Worm (Caenorhabditis elegans) whole organism, late embryonic: ENCODE measurements around the gene cbp-1.

Experiments used
- C08G9.2 ChIP-seq: sonication (generic microtip); optimal IDR thresholded peaks from 2 replicates; lab custom pipeline; 2016; ENCODE audit warnings: mild to moderate bottlenecking, missing genetic modification characterization, moderate library complexity, missing compliant biosample characterization
- Y22D7AL.16 ChIP-seq: sonication (generic microtip); optimal IDR thresholded peaks from 2 replicates; lab custom pipeline; 2016; ENCODE audit warnings: missing genetic modification characterization, missing compliant biosample characterization
- ceh-14 ChIP-seq: sonication (generic microtip); optimal IDR thresholded peaks from 2 replicates; lab custom pipeline; 2016; ENCODE audit warnings: missing genotype, missing genetic modification characterization, missing compliant biosample characterization
- ceh-19 ChIP-seq: fragments of 200-800 bp; sonication (Bioruptor generic); optimal IDR thresholded peaks from 2 replicates; lab custom pipeline; 2018; ENCODE audit warnings: mild to moderate bottlenecking, missing genetic modification characterization, missing compliant biosample characterization
- ceh-2 ChIP-seq: sonication (generic microtip); optimal IDR thresholded peaks from 2 replicates; lab custom pipeline; 2016; ENCODE audit warnings: missing genotype, missing genetic modification characterization, missing compliant biosample characterization
- ceh-22 ChIP-seq: sonication (generic microtip); optimal IDR thresholded peaks from 2 replicates; lab custom pipeline; 2017; ENCODE audit warnings: missing biosample characterization, missing genetic modification characterization
- ceh-30 ChIP-seq: fragments of 150-350 bp; optimal IDR thresholded peaks from 2 replicates; lab custom pipeline; 2014; ENCODE audit warnings: missing biosample characterization, missing genetic modification characterization
- ceh-31 ChIP-seq: sonication (generic microtip); optimal IDR thresholded peaks from 2 replicates; lab custom pipeline; 2016; ENCODE audit warnings: missing genetic modification characterization, missing compliant biosample characterization
- ceh-34 ChIP-seq: sonication (generic microtip); optimal IDR thresholded peaks from 2 replicates; lab custom pipeline; 2016; ENCODE audit warnings: mild to moderate bottlenecking, missing genetic modification characterization, missing compliant biosample characterization
- ceh-45 ChIP-seq: fragments of 200-800 bp; sonication (Bioruptor generic); IDR thresholded peaks from 2 replicates; pipeline ENCODE4 v1.3.6; 2022; ENCODE audit warnings: missing genetic modification reagents, missing genetic modification characterization, missing compliant biosample characterization
- ceh-48 ChIP-seq: sonication (generic microtip); optimal IDR thresholded peaks from 2 replicates; lab custom pipeline; 2016; ENCODE audit warnings: missing genetic modification characterization, inconsistent platforms, missing compliant biosample characterization
- ceh-6 ChIP-seq: fragments of 200-800 bp; sonication (Bioruptor generic); optimal IDR thresholded peaks from 2 replicates; lab custom pipeline; 2018; ENCODE audit warnings: mild to moderate bottlenecking, missing genetic modification characterization, missing compliant biosample characterization
- dve-1 ChIP-seq: sonication (generic microtip); optimal IDR thresholded peaks from 2 replicates; lab custom pipeline; 2017; ENCODE audit warnings: antibody characterized with exemption, mild to moderate bottlenecking, missing genetic modification characterization, missing compliant biosample characterization
- elt-4 ChIP-seq: sonication (generic microtip); optimal IDR thresholded peaks from 2 replicates; lab custom pipeline; 2016; ENCODE audit warnings: missing genetic modification characterization, missing compliant biosample characterization
- ets-4 ChIP-seq: sonication (generic microtip); optimal IDR thresholded peaks from 2 replicates; lab custom pipeline; 2016; ENCODE audit warnings: missing genetic modification characterization, missing compliant biosample characterization
- gmeb-2 ChIP-seq: sonication (generic microtip); optimal IDR thresholded peaks from 2 replicates; lab custom pipeline; 2016; ENCODE audit warnings: missing genetic modification characterization, inconsistent platforms, missing compliant biosample characterization
- hlh-13 ChIP-seq: fragments of 200-800 bp; sonication (Bioruptor generic); optimal IDR thresholded peaks from 2 replicates; lab custom pipeline; 2018; ENCODE audit warnings: mild to moderate bottlenecking, missing genetic modification characterization, missing compliant biosample characterization
- hlh-15 ChIP-seq: sonication (generic microtip); optimal IDR thresholded peaks from 2 replicates; lab custom pipeline; 2016; ENCODE audit warnings: missing genetic modification characterization, missing compliant biosample characterization
- hlh-30 ChIP-seq: sonication (generic microtip); optimal IDR thresholded peaks from 2 replicates; lab custom pipeline; 2017; ENCODE audit warnings: antibody characterized with exemption, missing genetic modification characterization, missing compliant biosample characterization; ENCODE audit not compliant: insufficient read depth
- hlh-6 ChIP-seq: sonication (generic microtip); optimal IDR thresholded peaks from 2 replicates; lab custom pipeline; 2016; ENCODE audit warnings: missing genotype, missing genetic modification characterization, missing compliant biosample characterization
- hlh-8 ChIP-seq: sonication (generic microtip); optimal IDR thresholded peaks from 2 replicates; lab custom pipeline; 2016; ENCODE audit warnings: missing genotype, missing genetic modification characterization, missing compliant biosample characterization
- lim-6 ChIP-seq: sonication (generic microtip); optimal IDR thresholded peaks from 2 replicates; lab custom pipeline; 2016; ENCODE audit warnings: missing genetic modification characterization, missing compliant biosample characterization
- mec-3 ChIP-seq: sonication (generic microtip); optimal IDR thresholded peaks from 2 replicates; lab custom pipeline; 2016; ENCODE audit warnings: borderline replicate concordance, missing genetic modification characterization, missing compliant biosample characterization
- nfya-1 ChIP-seq: sonication (generic microtip); optimal IDR thresholded peaks from 2 replicates; lab custom pipeline; 2017; ENCODE audit warnings: missing genetic modification characterization, mild to moderate bottlenecking, missing compliant biosample characterization, antibody characterized with exemption, moderate library complexity
- nhr-11 ChIP-seq: fragments of 150-350 bp; optimal IDR thresholded peaks from 2 replicates; lab custom pipeline; 2014; ENCODE audit warnings: missing biosample characterization, missing genetic modification characterization
- npax-4 ChIP-seq: sonication (generic microtip); optimal IDR thresholded peaks from 2 replicates; lab custom pipeline; 2016; ENCODE audit warnings: missing genetic modification characterization, missing compliant biosample characterization
- odd-2 ChIP-seq: sonication (generic microtip); optimal IDR thresholded peaks from 2 replicates; lab custom pipeline; 2017; ENCODE audit warnings: antibody characterized with exemption, mild to moderate bottlenecking, missing genetic modification characterization, missing compliant biosample characterization
- pag-3 ChIP-seq: sonication (generic microtip); optimal IDR thresholded peaks from 2 replicates; lab custom pipeline; 2016; ENCODE audit warnings: missing compliant biosample characterization, missing genetic modification characterization, borderline replicate concordance
- pha-4 ChIP-seq: fragments of 150-350 bp; optimal IDR thresholded peaks from 2 replicates; lab custom pipeline; 2018; ENCODE audit warnings: missing biosample characterization, missing genetic modification reagents, missing genetic modification characterization
- pqm-1 ChIP-seq: sonication (generic microtip); optimal IDR thresholded peaks from 2 replicates; lab custom pipeline; 2016; ENCODE audit warnings: missing genetic modification characterization, missing compliant biosample characterization
- pros-1 ChIP-seq: fragments of 150-350 bp; optimal IDR thresholded peaks from 2 replicates; lab custom pipeline; 2014; ENCODE audit warnings: missing biosample characterization, missing genetic modification reagents, missing genetic modification characterization
- rnt-1 ChIP-seq: sonication (generic microtip); optimal IDR thresholded peaks from 2 replicates; lab custom pipeline; 2016; ENCODE audit warnings: missing genetic modification characterization, missing compliant biosample characterization
- sdc-2 ChIP-seq: sonication (generic microtip); optimal IDR thresholded peaks from 2 replicates; lab custom pipeline; 2016; ENCODE audit warnings: missing genotype, missing genetic modification characterization, missing compliant biosample characterization
- sox-4 ChIP-seq: sonication (generic microtip); optimal IDR thresholded peaks from 2 replicates; lab custom pipeline; 2017; ENCODE audit warnings: mild to moderate bottlenecking, missing genetic modification characterization, inconsistent platforms, missing compliant biosample characterization
- syd-9 ChIP-seq: sonication (generic microtip); optimal IDR thresholded peaks from 2 replicates; lab custom pipeline; 2016; ENCODE audit warnings: mild to moderate bottlenecking, missing genetic modification characterization, moderate library complexity, missing compliant biosample characterization
- tbx-2 ChIP-seq: sonication (generic microtip); optimal IDR thresholded peaks from 2 replicates; lab custom pipeline; 2016; ENCODE audit warnings: missing genetic modification characterization, missing compliant biosample characterization
- tbx-7 ChIP-seq: sonication (generic microtip); optimal IDR thresholded peaks from 2 replicates; lab custom pipeline; 2016; ENCODE audit warnings: missing genotype, missing genetic modification characterization, missing compliant biosample characterization
- unc-3 ChIP-seq, 2 experiments: fragments of 200-800 bp in 1 of 2; sonication (Bioruptor generic) in 1 of 2; sonication (generic microtip) in 1 of 2; conservative IDR thresholded peaks in 1 of 2; optimal IDR thresholded peaks in 1 of 2; 2 replicates each; pipeline versions ENCODE4 v1.3.6 to Lab custom; 2016 to 2022; ENCODE audit warnings: missing compliant biosample characterization in 2 of 2, missing genetic modification characterization in 2 of 2, missing genetic modification reagents in 1 of 2
- unc-55 ChIP-seq: sonication (generic microtip); optimal IDR thresholded peaks from 2 replicates; lab custom pipeline; 2017; ENCODE audit warnings: missing biosample characterization, missing genetic modification reagents, missing genetic modification characterization
- unc-86 ChIP-seq: sonication (generic microtip); optimal IDR thresholded peaks from 2 replicates; lab custom pipeline; 2016; ENCODE audit warnings: missing genetic modification characterization, missing compliant biosample characterization
- zip-5 ChIP-seq: sonication (generic microtip); optimal IDR thresholded peaks from 2 replicates; lab custom pipeline; 2016; ENCODE audit warnings: missing genetic modification characterization, missing compliant biosample characterization

cbp-1 gene

DNA sequence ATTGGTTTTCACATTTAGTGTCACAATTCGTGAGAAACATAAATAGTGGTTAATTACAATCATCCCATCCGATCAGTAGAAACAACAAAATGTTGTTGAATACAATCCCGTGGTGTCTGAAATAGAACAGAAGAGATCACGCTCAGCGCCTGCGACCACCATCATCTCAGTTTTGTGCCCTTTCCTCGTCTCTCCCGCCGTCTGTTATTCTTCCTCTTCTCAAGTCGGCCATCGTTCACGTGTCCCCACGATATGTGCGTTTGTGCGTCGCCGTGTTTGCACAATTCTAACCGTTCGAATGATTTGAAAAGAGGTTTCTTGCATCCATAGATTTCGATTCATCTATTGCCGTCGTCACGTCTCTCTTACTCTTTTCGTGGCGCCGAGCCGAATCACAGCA lies 52.5 kb downstream of the cbp-1 start, which contains the start of gene panl-3:
TSS of gene panl-3 (plus strand) at position 294 of the 400 bp plus-strand sequence.
- no peak for TF ChIP-seq mec-3
- no peak for TF ChIP-seq pqm-1 (tag; lab: Kevin White, UChicago)
- TF ChIP-seq C08G9.2 (tag; lab: Kevin White, UChicago): peak; percentile 32
- no peak for TF ChIP-seq unc-86 (tag; lab: Kevin White, UChicago)
- no peak for TF ChIP-seq hlh-13 (GFP tag; lab: Kevin White, UChicago)
- peak; percentile 41 for TF ChIP-seq ceh-31 (tag; lab: Kevin White, UChicago)
- no peak for TF ChIP-seq dve-1 (tag; lab: Kevin White, UChicago)
- no peak for TF ChIP-seq odd-2 (tag; lab: Kevin White, UChicago)
- no peak for TF ChIP-seq zip-5
- no peak for TF ChIP-seq pag-3 (tag; lab: Kevin White, UChicago)
- TF ChIP-seq ets-4 (tag; lab: Kevin White, UChicago): no peak
- no peak for TF ChIP-seq ceh-14
- TF ChIP-seq nfya-1 (tag; lab: Kevin White, UChicago): peak; percentile 16
- TF ChIP-seq unc-55: no peak
- no peak for TF ChIP-seq ceh-48 (tag; lab: Kevin White, UChicago)
- no peak for TF ChIP-seq elt-4 (tag; lab: Kevin White, UChicago)
- no peak for TF ChIP-seq unc-3 (GFP tag; conservative IDR thresholded peaks at IDR 0.05; lab: Robert Waterston, UW)
- TF ChIP-seq unc-3 (tag; optimal IDR thresholded peaks at IDR 0.05; lab: Kevin White, UChicago): no peak
- no peak for TF ChIP-seq Y22D7AL.16
- no peak for TF ChIP-seq npax-4 (tag; lab: Kevin White, UChicago)
- peak; percentile 14 for TF ChIP-seq rnt-1 (tag; lab: Kevin White, UChicago)
- TF ChIP-seq ceh-6 (GFP tag; lab: Kevin White, UChicago): no peak
- no peak for TF ChIP-seq hlh-15
- TF ChIP-seq tbx-2 (tag; lab: Kevin White, UChicago): peak; percentile 77
- TF ChIP-seq ceh-2 (tag; lab: Kevin White, UChicago): no peak
- TF ChIP-seq ceh-45 (GFP tag; lab: Robert Waterston, UW): no peak
- no peak for TF ChIP-seq sdc-2 (tag; lab: Kevin White, UChicago)
- no peak for TF ChIP-seq pha-4
- TF ChIP-seq nhr-11: no peak
- no peak for TF ChIP-seq hlh-8 (tag; lab: Kevin White, UChicago)
- TF ChIP-seq hlh-30 (tag; lab: Kevin White, UChicago): peak; percentile 94
- TF ChIP-seq hlh-6 (tag; lab: Kevin White, UChicago): peak; percentile 42
- no peak for TF ChIP-seq tbx-7 (tag; lab: Kevin White, UChicago)
- TF ChIP-seq ceh-19 (GFP tag; lab: Kevin White, UChicago): no peak
- no peak for TF ChIP-seq ceh-22 (tag; lab: Kevin White, UChicago)
- no peak for TF ChIP-seq syd-9 (tag; lab: Kevin White, UChicago)
- TF ChIP-seq ceh-34: peak; percentile 33
- peak; percentile 40 for TF ChIP-seq pros-1 (tag; lab: Kevin White, UChicago)
- TF ChIP-seq lim-6 (tag; lab: Kevin White, UChicago): no peak
- TF ChIP-seq gmeb-2: no peak
- no peak for TF ChIP-seq sox-4 (tag; lab: Kevin White, UChicago)
- TF ChIP-seq ceh-30 (tag; lab: Kevin White, UChicago): no peak

ce11 chrIII:9822942-9823341 lies 56.6 kb downstream of the cbp-1 start, which contains the start of gene arl-5:
arl-5 (plus strand) TSS chrIII:9823242.
- TF ChIP-seq ceh-22 (tag; lab: Kevin White, UChicago) (no peak), npax-4 (tag; lab: Kevin White, UChicago) (no peak), hlh-30 (tag; lab: Kevin White, UChicago) (no peak), sox-4 (tag; lab: Kevin White, UChicago) (no peak), gmeb-2 (no peak), tbx-2 (tag; lab: Kevin White, UChicago) (no peak)
